Fruit fly (Drosophila melanogaster) whole organism, embryonic: ENCODE data around the gene Golgin84.

Experiments used
- B-H1 ChIP-seq: fragments of 200-800 bp; sonication (Bioruptor generic); IDR thresholded peaks from 3 replicates; pipeline ENCODE4 v1.3.6; 2022; ENCODE audit warnings: missing biosample characterization, missing genetic modification characterization
- Bteb2 ChIP-seq: fragments of 200-800 bp; sonication (Bioruptor generic); optimal IDR thresholded peaks from 2 replicates; lab custom pipeline; 2016; ENCODE audit warnings: missing biosample characterization, missing genetic modification characterization
- CG10267 ChIP-seq: fragments of 200-800 bp; sonication (Bioruptor generic); optimal IDR thresholded peaks from 2 replicates; lab custom pipeline; 2018; ENCODE audit warnings: missing biosample characterization, mild to moderate bottlenecking, missing genetic modification characterization, moderate library complexity
- CG11247 ChIP-seq: fragments of 200-800 bp; sonication (Bioruptor generic); IDR thresholded peaks from 2 replicates; pipeline ENCODE4 v1.3.6; 2022; ENCODE audit warnings: missing biosample characterization, missing genetic modification characterization
- CG11504 ChIP-seq: fragments of 200-800 bp; sonication (Bioruptor generic); optimal IDR thresholded peaks from 3 replicates; lab custom pipeline; 2019; ENCODE audit warnings: missing biosample characterization, mild to moderate bottlenecking, missing genetic modification characterization, moderate library complexity
- CG13123 ChIP-seq: fragments of 200-800 bp; sonication (Bioruptor generic); optimal IDR thresholded peaks from 2 replicates; lab custom pipeline; 2016; ENCODE audit warnings: missing biosample characterization, missing genetic modification characterization
- CG15601 ChIP-seq: fragments of 200-800 bp; sonication (Bioruptor generic); optimal IDR thresholded peaks from 3 replicates; lab custom pipeline; 2019; ENCODE audit warnings: missing biosample characterization, mild to moderate bottlenecking, missing genetic modification characterization, moderate library complexity
- CG16815 ChIP-seq: fragments of 200-800 bp; sonication (Bioruptor generic); optimal IDR thresholded peaks from 3 replicates; lab custom pipeline; 2017; ENCODE audit warnings: missing biosample characterization, mild to moderate bottlenecking, missing genetic modification characterization
- CG1792 ChIP-seq: fragments of 200-800 bp; sonication (Bioruptor generic); optimal IDR thresholded peaks from 2 replicates; lab custom pipeline; 2016; ENCODE audit warnings: missing biosample characterization, missing genetic modification characterization
- CG3065 ChIP-seq: fragments of 200-800 bp; sonication (Bioruptor generic); optimal IDR thresholded peaks from 2 replicates; lab custom pipeline; 2016; ENCODE audit warnings: missing biosample characterization, missing genetic modification characterization
- CG31365 ChIP-seq: fragments of 200-800 bp; sonication (Bioruptor generic); optimal IDR thresholded peaks from 2 replicates; lab custom pipeline; 2018; ENCODE audit warnings: missing biosample characterization, mild to moderate bottlenecking, missing genetic modification characterization
- CG3281 ChIP-seq: fragments of 200-800 bp; sonication (Bioruptor generic); optimal IDR thresholded peaks from 3 replicates; lab custom pipeline; 2017; ENCODE audit warnings: missing biosample characterization, mild to moderate bottlenecking, missing genetic modification characterization
- CG3407 ChIP-seq: fragments of 200-800 bp; sonication (Bioruptor generic); optimal IDR thresholded peaks from 2 replicates; lab custom pipeline; 2018; ENCODE audit warnings: missing biosample characterization, mild to moderate bottlenecking, missing genetic modification characterization
- CG6854 ChIP-seq: fragments of 200-800 bp; sonication (Bioruptor generic); optimal IDR thresholded peaks from 3 replicates; lab custom pipeline; 2017; ENCODE audit warnings: missing biosample characterization, mild to moderate bottlenecking, missing genetic modification characterization
- CG8765 ChIP-seq: fragments of 200-800 bp; sonication (Bioruptor generic); IDR thresholded peaks from 2 replicates; pipeline ENCODE4 v1.3.6; 2022; ENCODE audit warnings: missing biosample characterization, missing genetic modification characterization
- CrebB ChIP-seq: fragments of 200-800 bp; sonication (Bioruptor generic); optimal IDR thresholded peaks from 3 replicates; lab custom pipeline; 2018; ENCODE audit warnings: missing biosample characterization, mild to moderate bottlenecking, missing genetic modification characterization
- Elba2 ChIP-seq: fragments of 200-800 bp; sonication (Bioruptor generic); optimal IDR thresholded peaks from 3 replicates; lab custom pipeline; 2016; ENCODE audit warnings: missing biosample characterization, missing genetic modification characterization
- Fer3 ChIP-seq: fragments of 200-800 bp; sonication (Bioruptor generic); optimal IDR thresholded peaks from 2 replicates; lab custom pipeline; 2018; ENCODE audit warnings: missing biosample characterization, mild to moderate bottlenecking, missing genetic modification characterization, moderate library complexity
- Hsf ChIP-seq: fragments of 200-800 bp; sonication (Bioruptor generic); optimal IDR thresholded peaks from 3 replicates; lab custom pipeline; 2016; ENCODE audit warnings: missing biosample characterization, missing genetic modification characterization
- Myb ChIP-seq: fragments of 200-800 bp; sonication (Bioruptor generic); optimal IDR thresholded peaks from 2 replicates; lab custom pipeline; 2016; ENCODE audit warnings: missing biosample characterization, missing genetic modification characterization
- NC2β ChIP-seq: fragments of 200-800 bp; sonication (Bioruptor generic); optimal IDR thresholded peaks from 2 replicates; lab custom pipeline; 2016; ENCODE audit warnings: missing biosample characterization, missing genetic modification characterization
- NFAT ChIP-seq: fragments of 200-800 bp; sonication (Bioruptor generic); IDR thresholded peaks from 2 replicates; pipeline ENCODE4 v1.3.6; 2022; ENCODE audit warnings: missing biosample characterization, missing genetic modification characterization
- PHDP ChIP-seq: fragments of 200-800 bp; sonication (Bioruptor generic); optimal IDR thresholded peaks from 3 replicates; lab custom pipeline; 2018; ENCODE audit warnings: missing biosample characterization, mild to moderate bottlenecking, missing genetic modification characterization, moderate library complexity
- Poxn ChIP-seq: fragments of 200-800 bp; sonication (Bioruptor generic); IDR thresholded peaks from 2 replicates; pipeline ENCODE4 v1.3.6; 2022; ENCODE audit warnings: missing biosample characterization, missing genetic modification characterization
- Vsx1 ChIP-seq: fragments of 200-800 bp; sonication (Bioruptor generic); optimal IDR thresholded peaks from 2 replicates; lab custom pipeline; 2017; ENCODE audit warnings: missing biosample characterization, mild to moderate bottlenecking, missing genetic modification characterization, missing genetic modification reagents
- al ChIP-seq: fragments of 200-800 bp; sonication (Bioruptor generic); IDR thresholded peaks from 2 replicates; pipeline ENCODE4 v1.3.6; 2022; ENCODE audit warnings: missing biosample characterization, missing genetic modification characterization
- ara ChIP-seq: fragments of 200-800 bp; sonication (Bioruptor generic); IDR thresholded peaks from 2 replicates; pipeline ENCODE4 v1.3.6; 2022; ENCODE audit warnings: missing biosample characterization, missing genetic modification characterization
- az2 ChIP-seq: fragments of 200-800 bp; sonication (Bioruptor generic); optimal IDR thresholded peaks from 3 replicates; lab custom pipeline; 2016; ENCODE audit warnings: missing biosample characterization, missing genetic modification characterization
- bowl ChIP-seq: fragments of 200-800 bp; sonication (Bioruptor generic); IDR thresholded peaks from 2 replicates; pipeline ENCODE4 v1.3.6; 2022; ENCODE audit warnings: missing biosample characterization, missing genetic modification characterization
- br ChIP-seq: fragments of >200 bp; optimal IDR thresholded peaks from 2 replicates; lab custom pipeline; 2017
- cad ChIP-seq: fragments of >200 bp; optimal IDR thresholded peaks from 2 replicates; lab custom pipeline; 2017; ENCODE audit warnings: missing biosample characterization, missing genetic modification characterization
- danr ChIP-seq: fragments of 200-800 bp; sonication (Bioruptor generic); IDR thresholded peaks from 2 replicates; pipeline ENCODE4 v1.3.6; 2022; ENCODE audit warnings: missing biosample characterization, missing genetic modification characterization
- dimm ChIP-seq: fragments of 200-800 bp; sonication (Bioruptor generic); IDR thresholded peaks from 2 replicates; pipeline ENCODE4 v1.3.6; 2022; ENCODE audit warnings: missing biosample characterization, missing genetic modification characterization
- gcm2 ChIP-seq: fragments of 200-800 bp; sonication (Bioruptor generic); optimal IDR thresholded peaks from 2 replicates; lab custom pipeline; 2016; ENCODE audit warnings: missing biosample characterization, missing genetic modification characterization
- grau ChIP-seq: fragments of 200-800 bp; optimal IDR thresholded peaks from 3 replicates; lab custom pipeline; 2019; ENCODE audit warnings: missing biosample characterization, mild to moderate bottlenecking, missing genetic modification characterization, moderate library complexity
- her ChIP-seq: fragments of 200-800 bp; sonication (Bioruptor generic); optimal IDR thresholded peaks from 2 replicates; lab custom pipeline; 2016; ENCODE audit warnings: missing biosample characterization, missing genetic modification characterization
- hkb ChIP-seq, 2 experiments: fragments of 200-800 bp in 1 of 2; fragments of >200 bp in 1 of 2; sonication (Bioruptor generic) in 1 of 2; IDR thresholded peaks in 1 of 2; optimal IDR thresholded peaks in 1 of 2; 2 replicates each; pipeline versions ENCODE4 v1.3.6 to Lab custom; 2017 to 2022; ENCODE audit warnings: missing biosample characterization in 1 of 2, missing genetic modification characterization in 1 of 2
- lab ChIP-seq: fragments of 200-800 bp; sonication (Bioruptor generic); optimal IDR thresholded peaks from 3 replicates; lab custom pipeline; 2017; ENCODE audit warnings: missing biosample characterization, missing genetic modification characterization, mild to moderate bottlenecking, moderate library complexity, missing genetic modification reagents
- lilli ChIP-seq: fragments of 200-800 bp; sonication (Bioruptor generic); optimal IDR thresholded peaks from 3 replicates; lab custom pipeline; 2016; ENCODE audit warnings: missing biosample characterization, missing genetic modification characterization
- nerfin-1 ChIP-seq: fragments of 200-800 bp; sonication (Bioruptor generic); optimal IDR thresholded peaks from 3 replicates; lab custom pipeline; 2019; ENCODE audit warnings: missing biosample characterization, mild to moderate bottlenecking, missing genetic modification characterization, moderate library complexity
- nom ChIP-seq: fragments of 200-800 bp; sonication (Bioruptor generic); optimal IDR thresholded peaks from 2 replicates; lab custom pipeline; 2017; ENCODE audit warnings: missing biosample characterization, missing genetic modification characterization, mild to moderate bottlenecking, moderate library complexity, missing genetic modification reagents
- pho ChIP-seq: fragments of 200-800 bp; sonication (Bioruptor generic); optimal IDR thresholded peaks from 2 replicates; lab custom pipeline; 2016; ENCODE audit warnings: missing biosample characterization, missing genetic modification characterization
- ro ChIP-seq: fragments of 200-800 bp; sonication (Bioruptor generic); IDR thresholded peaks from 2 replicates; pipeline ENCODE4 v1.3.6; 2022; ENCODE audit warnings: missing biosample characterization, missing genetic modification characterization
- row ChIP-seq: fragments of 200-800 bp; sonication (Bioruptor generic); IDR thresholded peaks from 3 replicates; pipeline ENCODE4 v1.3.6; 2022; ENCODE audit warnings: missing biosample characterization, missing genetic modification characterization
- run ChIP-seq: fragments of 200-800 bp; sonication (Bioruptor generic); optimal IDR thresholded peaks from 3 replicates; lab custom pipeline; 2018; ENCODE audit warnings: missing biosample characterization, mild to moderate bottlenecking, missing genetic modification characterization
- scrt ChIP-seq: fragments of 200-800 bp; sonication (Bioruptor generic); optimal IDR thresholded peaks from 2 replicates; lab custom pipeline; 2018; ENCODE audit warnings: missing biosample characterization, mild to moderate bottlenecking, missing genetic modification characterization, moderate library complexity
- ssp ChIP-seq: fragments of 200-800 bp; sonication (Bioruptor generic); IDR thresholded peaks from 2 replicates; pipeline ENCODE4 v1.3.6; 2022; ENCODE audit warnings: missing biosample characterization, missing genetic modification characterization
- trh ChIP-seq: fragments of 200-800 bp; sonication (Bioruptor generic); optimal IDR thresholded peaks from 2 replicates; lab custom pipeline; 2016; ENCODE audit warnings: missing biosample characterization, missing genetic modification characterization
- twi ChIP-seq: fragments of 200-800 bp; optimal IDR thresholded peaks from 2 replicates; lab custom pipeline; 2019; ENCODE audit warnings: missing biosample characterization, mild to moderate bottlenecking, missing genetic modification characterization, moderate library complexity
- vfl ChIP-seq: fragments of 200-800 bp; sonication (Bioruptor generic); optimal IDR thresholded peaks from 2 replicates; lab custom pipeline; 2016; ENCODE audit warnings: missing biosample characterization, missing genetic modification characterization

Golgin84 gene

dm6 chr3R:24318217-24319082 lies 39.3 kb downstream of the Golgin84 start, which contains the start of the genes Nab2 and BRWD3 (continued):
- TF ChIP-seq hkb (optimal IDR thresholded peaks at IDR 0.05; lab: Kevin White, UChicago), result no peak
- 0 out of 2 replicates have a peak, but pooled peaks have one; percentile 37 for TF ChIP-seq hkb (GFP tag; IDR thresholded peaks at IDR 0.05; lab: Robert Waterston, UW)
- TF ChIP-seq trh (GFP tag; lab: Kevin White, UChicago), result peak; percentile 36
- peak; percentile 69 for TF ChIP-seq NFAT (GFP tag; lab: Robert Waterston, UW)
- no peak for TF ChIP-seq CG15601 (tag; lab: Kevin White, UChicago)
- TF ChIP-seq nerfin-1 (tag; lab: Kevin White, UChicago), result no peak
- TF ChIP-seq CG11247, result peak; percentile 34; the same call in 1 of the 2 replicates
- no peak for TF ChIP-seq Elba2 (GFP tag; lab: Kevin White, UChicago)
- no peak for TF ChIP-seq twi (tag; lab: Kevin White, UChicago)
- TF ChIP-seq br (lab: Kevin White, UChicago), result no peak
- 0 out of 2 replicates have a peak, but pooled peaks have one; percentile 50 for TF ChIP-seq ara (GFP tag; lab: Robert Waterston, UW)
- TF ChIP-seq CG16815 (GFP tag; lab: Kevin White, UChicago), result peak; percentile 38
- 0 out of 2 replicates have a peak, but pooled peaks have one; percentile 17 for TF ChIP-seq ssp (GFP tag; lab: Robert Waterston, UW)
- TF ChIP-seq ro (GFP tag; lab: Robert Waterston, UW), result 0 out of 2 replicates have a peak, but pooled peaks have one; percentile 13
- TF ChIP-seq Myb (GFP tag; lab: Kevin White, UChicago), result no peak
- TF ChIP-seq CG6854 (GFP tag; lab: Kevin White, UChicago), result no peak
- no peak for TF ChIP-seq danr (GFP tag; lab: Robert Waterston, UW)
- no peak for TF ChIP-seq CG10267 (tag; lab: Kevin White, UChicago)
- TF ChIP-seq lilli (GFP tag; lab: Kevin White, UChicago), result no peak
- no peak for TF ChIP-seq nom
- TF ChIP-seq CG1792 (GFP tag; lab: Kevin White, UChicago), result no peak
- no peak for TF ChIP-seq Vsx1 (GFP tag; lab: Kevin White, UChicago)
- TF ChIP-seq PHDP, result no peak
- TF ChIP-seq al (GFP tag; lab: Robert Waterston, UW), result 0 out of 2 replicates have a peak, but pooled peaks have one; percentile 34
- TF ChIP-seq CG3281 (GFP tag; lab: Kevin White, UChicago), result no peak
- no peak for TF ChIP-seq run (tag; lab: Kevin White, UChicago)
- no peak for TF ChIP-seq CG11504
- no peak for TF ChIP-seq Poxn
- peak; percentile 70 for TF ChIP-seq row (GFP tag; lab: Robert Waterston, UW)
- TF ChIP-seq CG3407 (GFP tag; lab: Kevin White, UChicago), result no peak
- TF ChIP-seq grau (tag; lab: Kevin White, UChicago), result no peak
- 0 out of 2 replicates have a peak, but pooled peaks have one; percentile 28 for TF ChIP-seq CG8765 (GFP tag; lab: Robert Waterston, UW)
- no peak for TF ChIP-seq CG31365
- TF ChIP-seq lab, result no peak
- no peak for TF ChIP-seq her
- TF ChIP-seq NC2β, result no peak
- TF ChIP-seq CG13123 (GFP tag; lab: Kevin White, UChicago), result no peak
- peak; percentile 61 for TF ChIP-seq Hsf (GFP tag; lab: Kevin White, UChicago)
- no peak for TF ChIP-seq gcm2
- TF ChIP-seq Bteb2 (GFP tag; lab: Kevin White, UChicago), result peak; percentile 10
- TF ChIP-seq B-H1 (GFP tag; lab: Robert Waterston, UW), result no peak
- peak; percentile 43 for TF ChIP-seq az2
- TF ChIP-seq dimm (GFP tag; lab: Robert Waterston, UW), result no peak
- no peak for TF ChIP-seq cad (GFP tag; lab: Kevin White, UChicago)
- TF ChIP-seq bowl (GFP tag; lab: Robert Waterston, UW), result no peak
- TF ChIP-seq pho (GFP tag; lab: Kevin White, UChicago), result peak; percentile 1
- no peak for TF ChIP-seq CG3065 (GFP tag; lab: Kevin White, UChicago)
- no peak for TF ChIP-seq vfl (GFP tag; lab: Kevin White, UChicago)
- TF ChIP-seq Fer3 (tag; lab: Kevin White, UChicago), result no peak
- no peak for TF ChIP-seq CrebB (tag; lab: Kevin White, UChicago)
- no peak for TF ChIP-seq scrt (GFP tag; lab: Kevin White, UChicago)
